Worm (Caenorhabditis elegans) whole organism, L4 larva: ENCODE results near the gene C04C11.25.
A peak's percentile ranks its signal among the peaks of the same experiment; 100 is the strongest.

Source experiments
- F37D6.2 ChIP-seq: sonication (generic microtip); optimal IDR thresholded peaks from 2 replicates; lab custom pipeline; 2016; ENCODE audit warnings: mild to moderate bottlenecking, missing genetic modification characterization, missing compliant biosample characterization
- F49E8.2 ChIP-seq: sonication (generic microtip); optimal IDR thresholded peaks from 2 replicates; lab custom pipeline; 2016; ENCODE audit warnings: missing compliant biosample characterization, mild to moderate bottlenecking, missing genetic modification characterization, borderline replicate concordance
- R02D3.7 ChIP-seq: fragments of 150-350 bp; sonication (generic microtip); optimal IDR thresholded peaks from 3 replicates; lab custom pipeline; 2014; ENCODE audit warnings: missing biosample characterization, missing genetic modification characterization
- Y48G9A.11 ChIP-seq: fragments of 200-800 bp; sonication (Bioruptor generic); IDR thresholded peaks from 2 replicates; pipeline ENCODE4 v1.3.6; 2022; ENCODE audit warnings: missing genetic modification reagents, missing genetic modification characterization, missing compliant biosample characterization
- Y75B8A.6 ChIP-seq: fragments of 200-800 bp; sonication (Bioruptor generic); IDR thresholded peaks from 2 replicates; pipeline ENCODE4 v1.3.6; 2022; ENCODE audit warnings: missing genetic modification reagents, missing genetic modification characterization, missing compliant biosample characterization
- ZK546.5 ChIP-seq, 2 experiments: sonication (generic microtip); optimal IDR thresholded peaks; 2 replicates each; lab custom pipeline; 2017; ENCODE audit warnings: missing biosample characterization in 2 of 2, missing genetic modification characterization in 2 of 2
- aha-1 ChIP-seq: fragments of 150-350 bp; peaks from one replicate; lab custom pipeline; 2014; ENCODE audit warnings: missing biosample characterization, missing genetic modification characterization
- ama-1 ChIP-seq: fragments of 150-350 bp; optimal IDR thresholded peaks from 2 replicates; lab custom pipeline; 2014; ENCODE audit warnings: inconsistent platforms, mixed read lengths
- arid-1 ChIP-seq: fragments of 200-800 bp; sonication (Bioruptor generic); conservative IDR thresholded peaks from 2 replicates; pipeline ENCODE4 v1.3.6; 2022; ENCODE audit warnings: missing genetic modification reagents, missing genetic modification characterization, missing compliant biosample characterization
- ceh-20 ChIP-seq: fragments of 200-800 bp; sonication (Bioruptor generic); IDR thresholded peaks from 2 replicates; pipeline ENCODE4 v1.3.6; 2022; ENCODE audit warnings: missing genetic modification reagents, missing genetic modification characterization, missing compliant biosample characterization
- ceh-62 ChIP-seq: sonication (generic microtip); optimal IDR thresholded peaks from 2 replicates; lab custom pipeline; 2017; ENCODE audit warnings: missing biosample characterization, missing genetic modification characterization
- daf-16 ChIP-seq, 3 experiments: sonication (generic microtip); optimal IDR thresholded peaks; 2 replicates each; lab custom pipeline; 2016 to 2017; ENCODE audit warnings: missing genetic modification characterization in 3 of 3, missing genetic modification reagents in 3 of 3, mild to moderate bottlenecking in 2 of 3, missing compliant biosample characterization in 2 of 3, missing biosample characterization in 1 of 3, moderate library complexity in 1 of 3
- dmd-6 ChIP-seq: fragments of 200-800 bp; sonication (Bioruptor generic); IDR thresholded peaks from 2 replicates; pipeline ENCODE4 v1.3.6; 2022; ENCODE audit warnings: missing genetic modification reagents, missing genetic modification characterization, missing compliant biosample characterization
- dmd-8 ChIP-seq: fragments of 200-800 bp; sonication (Bioruptor generic); IDR thresholded peaks from 2 replicates; pipeline ENCODE4 v1.3.6; 2022; ENCODE audit warnings: missing genetic modification characterization, missing compliant biosample characterization
- dmd-9 ChIP-seq: fragments of 200-800 bp; sonication (Bioruptor generic); IDR thresholded peaks from 2 replicates; pipeline ENCODE4 v1.3.6; 2022; ENCODE audit warnings: missing genetic modification reagents, missing genetic modification characterization, missing compliant biosample characterization
- dve-1 ChIP-seq: sonication (generic microtip); optimal IDR thresholded peaks from 2 replicates; lab custom pipeline; 2017; ENCODE audit warnings: antibody characterized with exemption, mild to moderate bottlenecking, missing genetic modification characterization, missing compliant biosample characterization; ENCODE audit not compliant: insufficient read depth
- fkh-10 ChIP-seq: fragments of 150-350 bp; optimal IDR thresholded peaks from 2 replicates; lab custom pipeline; 2014; ENCODE audit warnings: missing biosample characterization, missing genetic modification reagents, missing genetic modification characterization
- gei-8 ChIP-seq: fragments of 200-800 bp; sonication (Bioruptor generic); optimal IDR thresholded peaks from 2 replicates; lab custom pipeline; 2018; ENCODE audit warnings: mild to moderate bottlenecking, missing genetic modification characterization, missing compliant biosample characterization
- hmg-1.1 ChIP-seq: fragments of 200-800 bp; sonication (Bioruptor generic); IDR thresholded peaks from 2 replicates; pipeline ENCODE4 v1.3.6; 2022; ENCODE audit warnings: missing genetic modification reagents, missing genetic modification characterization, missing compliant biosample characterization
- jun-1 ChIP-seq: fragments of 150-350 bp; optimal IDR thresholded peaks from 2 replicates; lab custom pipeline; 2014; ENCODE audit warnings: missing biosample characterization, missing genetic modification reagents, missing genetic modification characterization
- lin-1 ChIP-seq: fragments of 200-800 bp; sonication (Bioruptor generic); IDR thresholded peaks from 2 replicates; pipeline ENCODE4 v1.3.6; 2022; ENCODE audit warnings: missing genetic modification reagents, missing genetic modification characterization, missing compliant biosample characterization
- lin-29 ChIP-seq: fragments of 200-800 bp; sonication (Bioruptor generic); IDR thresholded peaks from 2 replicates; pipeline ENCODE4 v1.3.6; 2022; ENCODE audit warnings: missing genetic modification reagents, missing genetic modification characterization, missing compliant biosample characterization
- lsy-2 ChIP-seq, 2 experiments: fragments of 150-350 bp in 1 of 2; sonication (generic microtip) in 1 of 2; optimal IDR thresholded peaks; 2 replicates each; lab custom pipeline; 2014 to 2017; ENCODE audit warnings: missing biosample characterization in 2 of 2, missing genetic modification characterization in 2 of 2
- mdt-29 ChIP-seq: fragments of 200-800 bp; sonication (Bioruptor generic); IDR thresholded peaks from 2 replicates; pipeline ENCODE4 v1.3.6; 2022; ENCODE audit warnings: missing genetic modification reagents, missing genetic modification characterization, missing compliant biosample characterization
- mep-1 ChIP-seq: fragments of 150-350 bp; sonication (generic microtip); optimal IDR thresholded peaks from 3 replicates; lab custom pipeline; 2014; ENCODE audit warnings: missing biosample characterization, missing genetic modification characterization
- mes-2 ChIP-seq: sonication (generic microtip); optimal IDR thresholded peaks from 2 replicates; lab custom pipeline; 2016; ENCODE audit warnings: missing genotype, mild to moderate bottlenecking, missing genetic modification characterization, missing compliant biosample characterization; ENCODE audit not compliant: poor library complexity, severe bottlenecking
- mxl-3 ChIP-seq: fragments of 200-800 bp; sonication (Bioruptor generic); optimal IDR thresholded peaks from 2 replicates; lab custom pipeline; 2018; ENCODE audit warnings: mild to moderate bottlenecking, missing genetic modification characterization, missing compliant biosample characterization
- nhr-102 ChIP-seq: sonication (generic microtip); optimal IDR thresholded peaks from 2 replicates; lab custom pipeline; 2016; ENCODE audit warnings: mild to moderate bottlenecking, missing genetic modification characterization, moderate library complexity, missing compliant biosample characterization
- nhr-11 ChIP-seq: fragments of 150-350 bp; optimal IDR thresholded peaks from 2 replicates; lab custom pipeline; 2014; ENCODE audit warnings: missing biosample characterization, missing genetic modification characterization
- nhr-111 ChIP-seq: fragments of 200-800 bp; sonication (Bioruptor generic); optimal IDR thresholded peaks from 2 replicates; lab custom pipeline; 2018; ENCODE audit warnings: mild to moderate bottlenecking, missing genetic modification characterization, missing compliant biosample characterization
- nhr-41 ChIP-seq: fragments of 200-800 bp; sonication (Bioruptor generic); IDR thresholded peaks from 2 replicates; pipeline ENCODE4 v1.3.6; 2022; ENCODE audit warnings: missing genetic modification reagents, missing genetic modification characterization, missing compliant biosample characterization
- nhr-42 ChIP-seq: fragments of 200-800 bp; sonication (Bioruptor generic); IDR thresholded peaks from 2 replicates; pipeline ENCODE4 v1.3.6; 2022; ENCODE audit warnings: missing genetic modification characterization, missing compliant biosample characterization
- nhr-48 ChIP-seq: sonication (generic microtip); optimal IDR thresholded peaks from 2 replicates; lab custom pipeline; 2016; ENCODE audit warnings: mild to moderate bottlenecking, missing genetic modification characterization, missing compliant biosample characterization
- nhr-77 ChIP-seq: fragments of 150-350 bp; optimal IDR thresholded peaks from 2 replicates; lab custom pipeline; 2014; ENCODE audit warnings: missing biosample characterization, missing genetic modification characterization
- sdz-12 ChIP-seq: fragments of 200-800 bp; sonication (Bioruptor generic); optimal IDR thresholded peaks from 2 replicates; lab custom pipeline; 2018; ENCODE audit warnings: mild to moderate bottlenecking, missing genetic modification characterization, missing compliant biosample characterization
- set-16 ChIP-seq: fragments of 200-800 bp; sonication (Bioruptor generic); IDR thresholded peaks from 2 replicates; pipeline ENCODE4 v1.3.6; 2022; ENCODE audit warnings: missing genetic modification reagents, missing genetic modification characterization, missing compliant biosample characterization
- snpc-1.2 ChIP-seq: fragments of 200-800 bp; sonication (Bioruptor generic); IDR thresholded peaks from 2 replicates; pipeline ENCODE4 v1.3.6; 2022; ENCODE audit warnings: missing genetic modification reagents, missing genetic modification characterization, missing compliant biosample characterization
- tag-97 ChIP-seq: fragments of 200-800 bp; sonication (Bioruptor generic); IDR thresholded peaks from 2 replicates; pipeline ENCODE4 v1.3.6; 2022; ENCODE audit warnings: missing genetic modification characterization, missing compliant biosample characterization
- tra-1 ChIP-seq: fragments of 200-800 bp; sonication (Bioruptor generic); IDR thresholded peaks from 2 replicates; pipeline ENCODE4 v1.3.6; 2022; ENCODE audit warnings: missing genetic modification reagents, missing genetic modification characterization, missing compliant biosample characterization
- unc-62 ChIP-seq, 3 experiments: fragments of 150-350 bp in 1 of 3; sonication (generic microtip); optimal IDR thresholded peaks in 2 of 3; peaks in 1 of 3; 1 replicate in 1 of 3; 2 replicates in 2 of 3; lab custom pipeline; 2014 to 2017; ENCODE audit warnings: missing biosample characterization in 3 of 3, missing genetic modification characterization in 3 of 3, missing genetic modification reagents in 3 of 3, missing genotype in 1 of 3
- vab-7 ChIP-seq: fragments of 200-800 bp; sonication (Bioruptor generic); IDR thresholded peaks from 2 replicates; pipeline ENCODE4 v1.3.6; 2022; ENCODE audit warnings: missing genetic modification reagents, missing genetic modification characterization, missing compliant biosample characterization
- zfp-3 ChIP-seq: fragments of 200-800 bp; sonication (Bioruptor generic); conservative IDR thresholded peaks from 2 replicates; pipeline ENCODE4 v1.3.6; 2022; ENCODE audit warnings: missing genetic modification reagents, missing genetic modification characterization, missing compliant biosample characterization
- zip-11 ChIP-seq: fragments of 200-800 bp; sonication (Bioruptor generic); IDR thresholded peaks from 2 replicates; pipeline ENCODE4 v1.3.6; 2022; ENCODE audit warnings: missing genetic modification characterization, missing compliant biosample characterization
- ztf-11 ChIP-seq: fragments of 150-350 bp; optimal IDR thresholded peaks from 2 replicates; lab custom pipeline; 2014; ENCODE audit warnings: missing biosample characterization, missing genetic modification characterization
- ztf-7 ChIP-seq: fragments of 150-350 bp; optimal IDR thresholded peaks from 2 replicates; lab custom pipeline; 2014; ENCODE audit warnings: missing biosample characterization, missing genetic modification characterization

The C04C11.25 gene

DNA sequence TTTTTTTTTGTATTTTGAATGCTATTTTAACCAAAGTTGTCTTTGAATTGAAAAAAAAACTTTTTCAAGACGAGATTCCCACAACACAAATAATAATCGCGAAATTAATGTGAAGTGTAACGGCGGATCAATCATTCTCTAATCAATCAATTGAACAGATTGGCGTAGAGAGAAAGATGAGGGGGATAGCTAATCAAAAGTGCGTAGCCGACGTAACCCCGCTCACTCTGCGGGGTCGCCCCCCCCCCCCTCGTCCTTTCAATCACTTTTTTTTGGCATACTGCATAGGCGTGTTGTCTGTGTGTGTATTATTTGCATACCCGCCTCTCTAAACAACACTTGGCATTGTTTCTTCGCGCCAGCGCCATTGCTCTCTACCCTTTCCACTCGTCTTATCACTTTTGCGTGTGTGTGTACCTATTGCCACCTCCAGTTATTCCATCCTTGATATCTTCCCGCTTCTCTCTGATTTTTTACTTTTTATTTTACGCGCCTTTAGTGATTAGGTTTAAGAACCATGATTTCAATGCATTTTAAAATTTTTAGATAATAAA lies 9.2 kb upstream of the C04C11.25 start (continued):
- TF ChIP-seq dmd-9 (GFP tag; lab: Robert Waterston, UW) (no peak), dve-1 (tag; lab: Kevin White, UChicago) (peak; percentile 1), Y48G9A.11 (no peak)

DNA sequence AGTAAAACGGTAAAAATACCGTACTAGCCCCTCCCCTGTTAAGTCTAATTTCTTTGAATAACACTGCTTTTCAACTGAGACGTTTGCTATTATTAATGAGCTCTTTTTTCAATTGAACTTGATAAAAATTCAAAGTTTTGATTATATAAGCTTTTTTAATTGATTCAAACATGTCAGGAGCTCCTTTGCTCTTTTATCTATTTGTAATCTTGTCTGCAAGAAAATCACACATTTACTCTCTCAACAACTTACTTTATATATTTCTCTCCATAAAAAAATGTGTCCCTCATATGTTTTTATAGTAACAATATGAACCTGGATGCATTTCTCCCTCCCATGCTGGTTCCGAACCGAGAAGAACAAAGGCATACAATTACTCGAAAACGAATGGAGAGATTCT lies 5.0 kb upstream of the C04C11.25 start, which contains the start of gene C04C11.1:
TSS of gene C04C11.1 (plus strand) at position 301 of the 400 bp plus-strand sequence.
- no peak for TF ChIP-seq fkh-10 (GFP tag; lab: Kevin White, UChicago)
- TF ChIP-seq sdz-12, result no peak
- TF ChIP-seq nhr-11, result no peak
- no peak for TF ChIP-seq nhr-111 (GFP tag; lab: Kevin White, UChicago)
- no peak for TF ChIP-seq nhr-102 (tag; lab: Kevin White, UChicago)
- TF ChIP-seq ceh-62, result no peak
- TF ChIP-seq ama-1 (lab: Kevin White, UChicago), result no peak
- TF ChIP-seq nhr-41 (GFP tag; lab: Robert Waterston, UW), result no peak

ce11 chrX:14016698-14017097 lies 1.4 kb upstream of the C04C11.25 start:
- TF ChIP-seq F49E8.2 (tag; lab: Kevin White, UChicago) (no peak), zfp-3 (GFP tag; lab: Robert Waterston, UW) (no peak), zip-11 (no peak), ZK546.5 (tag; optimal IDR thresholded peaks at IDR 0.05; lab: Kevin White, UChicago) (no peak), mdt-29 (GFP tag; lab: Robert Waterston, UW) (no peak), vab-7 (0 out of 2 replicates have a peak, but pooled peaks have one; percentile 21), R02D3.7 (tag; lab: Kevin White, UChicago) (no peak), daf-16 (GFP tag; optimal IDR thresholded peaks at IDR 0.05; lab: Kevin White, UChicago) (peak in 1 of 2 experiments; percentile 53), daf-16 (tag; optimal IDR thresholded peaks at IDR 0.05; lab: Kevin White, UChicago) (no peak), dmd-6 (GFP tag; lab: Robert Waterston, UW) (0 out of 2 replicates have a peak, but pooled peaks have one; percentile 16), tra-1 (GFP tag; lab: Robert Waterston, UW) (0 out of 2 replicates have a peak, but pooled peaks have one; percentile 56), mep-1 (tag; lab: Kevin White, UChicago) (peak; percentile 76), aha-1 (tag; lab: Kevin White, UChicago) (peak; percentile 37), dve-1 (tag; lab: Kevin White, UChicago) (no peak), nhr-77 (no peak), mes-2 (tag; lab: Kevin White, UChicago) (peak; percentile 37), arid-1 (GFP tag; lab: Robert Waterston, UW) (no peak), lin-1 (GFP tag; lab: Robert Waterston, UW) (no peak), dmd-8 (GFP tag; lab: Robert Waterston, UW) (no peak), nhr-111 (GFP tag; lab: Kevin White, UChicago) (no peak), ztf-7 (tag; lab: Kevin White, UChicago) (no peak), nhr-48 (no peak), jun-1 (no peak), set-16 (GFP tag; lab: Robert Waterston, UW) (peak; percentile 38; the same call in 1 of the 2 replicates), snpc-1.2 (GFP tag; lab: Robert Waterston, UW) (0 out of 2 replicates have a peak, but pooled peaks have one; percentile 18), tag-97 (no peak), lsy-2 (tag; optimal IDR thresholded peaks at IDR 0.05; lab: Kevin White, UChicago) (peak in 1 of 2 experiments; percentile 55), nhr-42 (GFP tag; lab: Robert Waterston, UW) (no peak), ceh-20 (GFP tag; lab: Robert Waterston, UW) (0 out of 2 replicates have a peak, but pooled peaks have one; percentile 58), mxl-3 (GFP tag; lab: Kevin White, UChicago) (no peak), Y48G9A.11 (no peak), hmg-1.1 (GFP tag; lab: Robert Waterston, UW) (peak; percentile 83), nhr-102 (tag; lab: Kevin White, UChicago) (no peak), nhr-11 (peak; percentile 64), F37D6.2 (tag; lab: Kevin White, UChicago) (peak; percentile 71), gei-8 (GFP tag; lab: Kevin White, UChicago) (no peak), Y75B8A.6 (GFP tag; lab: Robert Waterston, UW) (no peak), lin-29 (GFP tag; lab: Robert Waterston, UW) (no peak), ztf-11 (tag; lab: Kevin White, UChicago) (no peak), unc-62 (GFP tag; optimal IDR thresholded peaks at IDR 0.05 in 1 of 2; lab: Kevin White, UChicago) (peak in 1 of 2 experiments; percentile 99), unc-62 (tag; optimal IDR thresholded peaks at IDR 0.05; lab: Kevin White, UChicago) (no peak)
